Fruit fly (Drosophila melanogaster): ENCODE results near the gene Chc.

DNA sequence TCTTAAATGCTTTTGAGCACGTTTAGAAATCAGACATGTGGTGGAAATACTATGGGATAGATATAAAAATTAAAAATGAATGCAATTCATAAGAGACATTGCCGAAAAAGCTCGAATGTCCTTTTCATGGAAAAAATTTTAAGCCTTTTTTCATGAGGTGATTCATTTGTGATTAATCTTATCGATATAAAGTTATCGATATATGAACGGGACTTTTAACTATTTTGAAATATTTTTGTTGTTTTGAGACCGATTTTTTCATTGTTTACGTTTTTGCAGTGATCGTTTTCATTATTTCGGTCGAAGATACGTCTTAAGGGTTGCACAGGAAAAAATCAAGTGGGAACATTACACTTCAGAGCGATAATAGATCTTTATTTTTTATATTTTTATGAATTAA, 24.1 kb upstream of the Chc start, which contains the start of gene AlkB:
- no peak for TF ChIP-seq fd96Ca (GFP tag; IDR thresholded peaks at IDR 0.05)
- no peak for TF ChIP-seq EcR (GFP tag; optimal IDR thresholded peaks at IDR 0.05)
- no peak for TF ChIP-seq CG12605 (GFP tag; IDR thresholded peaks at IDR 0.05)
- no peak for TF ChIP-seq Snoo (tag; optimal IDR thresholded peaks at IDR 0.05)
- no peak for TF ChIP-seq CG4496 (GFP tag; IDR thresholded peaks at IDR 0.05)
